Fruit fly (Drosophila melanogaster): ENCODE data around the gene CG8677.

CG8677 gene

DNA sequence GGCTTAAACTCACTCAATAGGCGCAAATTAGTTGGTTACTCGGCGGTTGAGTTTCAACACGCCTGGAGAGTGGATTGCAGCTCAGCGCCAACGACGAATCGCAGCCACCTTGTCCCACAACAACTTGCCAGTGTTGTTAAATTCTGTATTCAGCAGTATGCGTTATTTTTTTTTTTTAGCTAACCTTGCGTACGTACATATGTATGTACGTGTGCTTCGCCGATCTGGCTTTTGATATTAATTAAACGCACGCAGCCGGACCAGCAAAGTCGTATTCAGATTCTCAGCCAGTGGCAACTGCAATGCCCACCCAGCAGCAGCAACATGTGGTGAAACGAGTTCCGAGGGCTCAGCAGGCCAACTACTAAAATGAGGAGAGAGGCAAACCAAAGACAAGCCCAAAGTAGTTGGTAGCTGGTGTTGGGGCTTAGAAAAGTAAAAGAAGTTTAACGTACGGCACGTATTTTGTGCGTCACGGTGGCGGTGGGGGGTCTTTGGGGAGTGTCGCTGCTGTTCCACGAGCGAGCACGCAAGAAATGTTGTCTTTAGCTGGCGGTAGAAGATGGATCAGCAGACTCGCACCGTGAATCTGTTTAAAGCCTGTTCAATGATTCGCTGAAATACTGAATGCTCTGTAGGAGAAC, 24.1 kb downstream of the CG8677 start:
- no peak for TF ChIP-seq dl (GFP tag; optimal IDR thresholded peaks at IDR 0.05; ENCODE audit: insufficient read depth in 1 of 2, partially characterized antibody in 2 of 2)
- no peak for TF ChIP-seq CrebA (GFP tag; optimal IDR thresholded peaks at IDR 0.05; ENCODE audit: borderline replicate concordance)
- no peak for TF ChIP-seq pan (optimal IDR thresholded peaks at IDR 0.05)
- peak; percentile 5 for TF ChIP-seq rgr (GFP tag; optimal IDR thresholded peaks at IDR 0.05)
- TF ChIP-seq Hnf4 (GFP tag; optimal IDR thresholded peaks at IDR 0.05): peak; percentile 18

DNA sequence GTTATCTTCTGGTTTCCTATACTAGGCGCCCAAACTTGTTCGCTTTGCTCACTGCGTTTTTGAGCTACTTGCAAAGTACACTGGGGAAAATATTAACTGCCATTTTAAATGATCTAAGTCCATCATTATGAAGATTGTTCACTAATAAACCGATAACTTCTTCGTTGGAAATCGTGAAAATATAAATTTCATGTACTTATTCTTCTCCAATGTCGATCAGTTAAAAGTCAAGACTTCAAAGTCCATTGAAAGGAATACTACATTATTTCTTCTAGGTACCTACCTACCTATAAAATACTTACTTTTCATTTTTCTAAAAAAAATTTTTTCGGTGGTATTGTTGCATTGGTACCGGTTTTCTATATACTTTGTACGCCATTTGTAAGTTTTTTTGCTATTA, 25.6 kb downstream of the CG8677 start:
- TF ChIP-seq Vsx2 (GFP tag; optimal IDR thresholded peaks at IDR 0.05; ENCODE audit: partially characterized antibody) (peak; percentile 2), Mio (GFP tag; optimal IDR thresholded peaks at IDR 0.05) (no peak)

DNA sequence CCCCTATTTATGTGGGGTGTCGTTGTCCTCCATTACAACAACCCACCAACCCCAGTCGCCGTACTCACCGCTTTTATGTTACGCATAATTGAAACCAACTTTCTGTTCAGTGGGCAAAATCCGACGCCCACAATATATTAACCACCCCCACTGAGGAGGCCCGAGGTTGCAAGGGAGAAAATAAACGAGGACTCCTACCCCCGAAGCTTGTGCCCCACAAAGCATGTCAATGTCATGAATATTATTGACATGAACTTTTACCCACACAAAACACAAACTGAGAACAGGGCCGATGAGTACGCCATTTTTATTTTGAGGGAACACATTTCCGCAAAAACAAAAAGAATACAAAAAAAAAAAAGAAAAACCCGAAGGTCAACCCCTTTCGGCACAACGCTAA, 26.9 kb downstream of the CG8677 start:
- TF ChIP-seq Sp1 (GFP tag; optimal IDR thresholded peaks at IDR 0.05) (no peak), sage (GFP tag; optimal IDR thresholded peaks at IDR 0.05) (no peak), Dfd (GFP tag; optimal IDR thresholded peaks at IDR 0.05) (no peak), brk (GFP tag; optimal IDR thresholded peaks at IDR 0.05) (no peak), Dif (GFP tag; optimal IDR thresholded peaks at IDR 0.05; ENCODE audit: partially characterized antibody) (no peak), usp (GFP tag; optimal IDR thresholded peaks at IDR 0.05) (no peak), Myc (optimal IDR thresholded peaks at IDR 0.05) (no peak), OdsH (GFP tag; optimal IDR thresholded peaks at IDR 0.05) (no peak), Hr83 (GFP tag; optimal IDR thresholded peaks at IDR 0.05; ENCODE audit: poor library complexity, severe bottlenecking) (no peak)

dm6 chr2L:21248877-21249276, 27.8 kb downstream of the CG8677 start:
- TF ChIP-seq foxo (GFP tag; optimal IDR thresholded peaks at IDR 0.05) (no peak), dsf (GFP tag; optimal IDR thresholded peaks at IDR 0.05; ENCODE audit: borderline replicate concordance) (no peak), Vsx2 (GFP tag; optimal IDR thresholded peaks at IDR 0.05; ENCODE audit: partially characterized antibody) (peak; percentile 39), Dif (GFP tag; optimal IDR thresholded peaks at IDR 0.05; ENCODE audit: partially characterized antibody) (peak; percentile 57)

DNA sequence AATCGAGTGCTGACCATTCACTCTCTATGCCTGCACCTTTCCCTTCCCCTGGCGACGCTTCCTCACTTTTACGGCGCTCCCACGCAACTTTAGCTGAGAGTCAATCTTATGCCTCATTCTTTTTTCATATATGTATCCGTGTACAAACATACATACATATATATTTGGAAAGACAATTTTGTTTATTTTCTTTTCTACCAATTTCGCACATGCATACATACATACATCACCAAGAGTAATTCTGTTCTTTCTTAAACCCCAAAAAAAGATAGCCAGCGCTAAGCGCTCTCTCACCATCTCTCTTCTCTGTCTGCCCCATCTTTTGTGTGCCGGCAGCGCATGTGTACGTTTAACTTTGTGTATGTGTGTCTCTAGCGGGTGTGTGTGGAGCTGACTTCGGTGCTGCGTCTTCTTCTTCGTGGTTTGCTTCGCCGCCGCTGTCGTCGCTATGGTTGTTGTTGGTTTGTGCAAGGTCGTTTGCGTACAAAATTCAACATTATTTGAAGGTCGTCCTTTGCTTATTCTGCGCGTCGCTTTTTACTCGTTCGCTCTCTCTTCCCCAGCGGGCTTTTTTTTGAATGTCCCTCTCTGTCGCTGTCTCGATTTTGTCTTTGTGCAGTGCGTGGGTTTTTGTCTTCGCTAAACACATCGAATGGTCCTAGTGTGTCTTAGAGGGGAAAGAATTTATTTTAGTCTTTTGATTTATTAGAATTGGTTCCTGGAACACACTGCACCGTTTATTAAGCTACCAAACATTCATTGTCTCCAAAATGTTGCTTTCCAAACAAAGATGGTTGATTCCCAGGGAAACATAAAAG, 29.6 kb downstream of the CG8677 start:
- TF ChIP-seq tai (GFP tag; optimal IDR thresholded peaks at IDR 0.05) (peak; percentile 59), CG9705 (GFP tag; optimal IDR thresholded peaks at IDR 0.05) (no peak), rgr (GFP tag; optimal IDR thresholded peaks at IDR 0.05) (peak; percentile 6), sv (GFP tag; optimal IDR thresholded peaks at IDR 0.05) (no peak), woc (GFP tag; optimal IDR thresholded peaks at IDR 0.05) (peak; percentile 14), Abd-B (GFP tag; optimal IDR thresholded peaks at IDR 0.05) (no peak), Mio (GFP tag; optimal IDR thresholded peaks at IDR 0.05) (peak; percentile 75), psq (GFP tag; optimal IDR thresholded peaks at IDR 0.05) (peak; percentile 97), foxo (GFP tag; optimal IDR thresholded peaks at IDR 0.05) (peak in 1 of 2 experiments; percentile 83), Dif (GFP tag; optimal IDR thresholded peaks at IDR 0.05; ENCODE audit: partially characterized antibody) (peak; percentile 82), jim (GFP tag; optimal IDR thresholded peaks at IDR 0.05) (peak; percentile 25), lola (GFP tag; optimal IDR thresholded peaks at IDR 0.05) (no peak), Hr83 (GFP tag; optimal IDR thresholded peaks at IDR 0.05; ENCODE audit: poor library complexity, severe bottlenecking) (peak; percentile 79), br (GFP tag; optimal IDR thresholded peaks at IDR 0.05) (peak; percentile 15), h (GFP tag; optimal IDR thresholded peaks at IDR 0.05) (peak; percentile 38), OdsH (GFP tag; optimal IDR thresholded peaks at IDR 0.05) (peak; percentile 9), usp (GFP tag; optimal IDR thresholded peaks at IDR 0.05) (no peak), Dfd (GFP tag; optimal IDR thresholded peaks at IDR 0.05) (no peak), CrebA (GFP tag; optimal IDR thresholded peaks at IDR 0.05; ENCODE audit: borderline replicate concordance) (peak; percentile 85), Hr78 (GFP tag; optimal IDR thresholded peaks at IDR 0.05) (peak; percentile 17), sage (GFP tag; optimal IDR thresholded peaks at IDR 0.05) (peak; percentile 77), Myc (optimal IDR thresholded peaks at IDR 0.05) (no peak), dmrt93B (GFP tag; optimal IDR thresholded peaks at IDR 0.05) (no peak), Hnf4 (GFP tag; optimal IDR thresholded peaks at IDR 0.05) (peak; percentile 2), Vsx2 (GFP tag; optimal IDR thresholded peaks at IDR 0.05; ENCODE audit: partially characterized antibody) (peak; percentile 45), fru (GFP tag; optimal IDR thresholded peaks at IDR 0.05) (peak; percentile 9), Jra (GFP tag; optimal IDR thresholded peaks at IDR 0.05) (peak; percentile 70), dl (GFP tag; optimal IDR thresholded peaks at IDR 0.05; ENCODE audit: insufficient read depth in 1 of 2, partially characterized antibody in 2 of 2) (peak; percentile 77 to 80), brk (GFP tag; optimal IDR thresholded peaks at IDR 0.05) (peak; percentile 58), Rel (GFP tag; optimal IDR thresholded peaks at IDR 0.05) (peak; percentile 23), Rel (tag; optimal IDR thresholded peaks at IDR 0.05) (peak; percentile 51), CG32264 (GFP tag; optimal IDR thresholded peaks at IDR 0.05) (peak; percentile 11)
